Fruit fly (Drosophila melanogaster): ENCODE measurements around the gene eIF5B.

Gene eIF5B

dm6 chr3L:3417120-3417519 lies 43.7 kb downstream of the eIF5B start (continued):
- TF ChIP-seq Hey (tag; optimal IDR thresholded peaks at IDR 0.05) (no peak), Fer1 (GFP tag; optimal IDR thresholded peaks at IDR 0.05) (no peak), CG13775 (GFP tag; optimal IDR thresholded peaks at IDR 0.05) (no peak), CG18011 (GFP tag; optimal IDR thresholded peaks at IDR 0.05) (no peak), salm (tag; optimal IDR thresholded peaks at IDR 0.05) (no peak), gcm2 (GFP tag; optimal IDR thresholded peaks at IDR 0.05) (no peak), eve (GFP tag; optimal IDR thresholded peaks at IDR 0.05) (peak in 1 of 2 experiments; percentile 1), CG8924 (tag; optimal IDR thresholded peaks at IDR 0.05) (no peak), chn (GFP tag; optimal IDR thresholded peaks at IDR 0.05) (no peak), ems (GFP tag; optimal IDR thresholded peaks at IDR 0.05) (no peak), Xbp1 (GFP tag; optimal IDR thresholded peaks at IDR 0.05) (peak; percentile 52), tap (tag; optimal IDR thresholded peaks at IDR 0.05) (no peak), stc (GFP tag; IDR thresholded peaks at IDR 0.05) (no peak), nau (GFP tag; optimal IDR thresholded peaks at IDR 0.05) (no peak), HmgZ (tag; optimal IDR thresholded peaks at IDR 0.05) (peak; percentile 26), CG8281 (tag; optimal IDR thresholded peaks at IDR 0.05) (no peak), CG12391 (tag; optimal IDR thresholded peaks at IDR 0.05) (no peak), lbe (GFP tag; optimal IDR thresholded peaks at IDR 0.05) (peak; percentile 31), ATbp (GFP tag; optimal IDR thresholded peaks at IDR 0.05) (no peak), CG34422 (GFP tag; IDR thresholded peaks at IDR 0.05) (peak; percentile 45; the same call in 1 of the 3 replicates), Doc3 (GFP tag; IDR thresholded peaks at IDR 0.05; ENCODE audit: partially characterized antibody) (no peak), HLH4C (GFP tag; IDR thresholded peaks at IDR 0.05; ENCODE audit: partially characterized antibody) (no peak), slp2 (GFP tag; optimal IDR thresholded peaks at IDR 0.05) (no peak), CG7357 (GFP tag; IDR thresholded peaks at IDR 0.05) (no peak), fru (optimal IDR thresholded peaks at IDR 0.05) (no peak), sc (optimal IDR thresholded peaks at IDR 0.05) (no peak), sc (GFP tag; optimal IDR thresholded peaks at IDR 0.05) (no peak), abd-A (tag; optimal IDR thresholded peaks at IDR 0.05) (peak; percentile 36), Usf (GFP tag; optimal IDR thresholded peaks at IDR 0.05) (no peak), Mes4 (GFP tag; optimal IDR thresholded peaks at IDR 0.05) (no peak), ham (GFP tag; IDR thresholded peaks at IDR 0.05) (no peak), CG2116 (GFP tag; optimal IDR thresholded peaks at IDR 0.05) (no peak), CG9932 (GFP tag; IDR thresholded peaks at IDR 0.05) (no peak), CG4404 (GFP tag; IDR thresholded peaks at IDR 0.05) (no peak), CG12299 (tag; optimal IDR thresholded peaks at IDR 0.05) (no peak), CHES-1-like (GFP tag; optimal IDR thresholded peaks at IDR 0.05) (no peak), CG3281 (GFP tag; optimal IDR thresholded peaks at IDR 0.05) (no peak), CG18599 (GFP tag; optimal IDR thresholded peaks at IDR 0.05) (no peak), MTF-1 (GFP tag; optimal IDR thresholded peaks at IDR 0.05; ENCODE audit: borderline replicate concordance) (no peak), vnd (GFP tag; IDR thresholded peaks at IDR 0.05; ENCODE audit: partially characterized antibody) (no peak), cwo (GFP tag; optimal IDR thresholded peaks at IDR 0.05) (no peak), CG1602 (GFP tag; optimal IDR thresholded peaks at IDR 0.05) (no peak), eyg (GFP tag; optimal IDR thresholded peaks at IDR 0.05) (no peak), CG33557 (GFP tag; optimal IDR thresholded peaks at IDR 0.05) (no peak), HHEX (GFP tag; optimal IDR thresholded peaks at IDR 0.05) (no peak), CG6854 (GFP tag; optimal IDR thresholded peaks at IDR 0.05) (no peak)
